Worm (Caenorhabditis elegans): ENCODE measurements around the gene R08C7.8.

The R08C7.8 gene

DNA sequence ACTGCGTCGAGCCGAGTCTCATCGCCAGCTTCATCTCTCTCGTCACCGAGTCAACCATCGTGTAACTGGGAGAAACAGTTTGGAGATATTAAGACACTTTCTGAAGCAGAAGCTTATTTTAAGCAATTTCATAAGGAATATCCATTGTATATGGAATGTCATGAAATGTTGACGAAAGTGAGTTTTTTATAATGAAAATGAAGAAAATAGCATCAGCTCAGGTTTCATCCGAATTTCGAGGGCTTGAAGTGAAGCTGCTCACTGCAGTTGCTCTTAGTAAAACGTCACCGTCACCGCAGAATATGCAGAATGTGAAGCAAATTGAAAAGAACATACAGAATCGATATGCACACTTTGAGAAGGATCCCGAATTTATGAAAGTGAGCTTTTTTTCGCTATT, 21.2 kb downstream of the R08C7.8 start:
- TF ChIP-seq mab-5 (tag; optimal IDR thresholded peaks at IDR 0.05) (no peak), unc-62 (GFP tag; optimal IDR thresholded peaks at IDR 0.05) (no peak), drap-1 (GFP tag; optimal IDR thresholded peaks at IDR 0.05) (no peak), ceh-83 (GFP tag; optimal IDR thresholded peaks at IDR 0.05) (no peak), nhr-76 (tag; optimal IDR thresholded peaks at IDR 0.05) (no peak), ces-1 (GFP tag; optimal IDR thresholded peaks at IDR 0.05) (no peak), nhr-2 (tag; optimal IDR thresholded peaks at IDR 0.05) (no peak), lsy-2 (tag; optimal IDR thresholded peaks at IDR 0.05) (no peak), ham-2 (GFP tag; optimal IDR thresholded peaks at IDR 0.05) (no peak), M03D4.4 (tag; optimal IDR thresholded peaks at IDR 0.05) (no peak), elt-1 (tag; optimal IDR thresholded peaks at IDR 0.05; ENCODE audit: borderline replicate concordance, insufficient read depth) (no peak), pha-4 (tag; optimal IDR thresholded peaks at IDR 0.05) (no peak), nhr-28 (tag; optimal IDR thresholded peaks at IDR 0.05) (no peak), lin-32 (GFP tag; optimal IDR thresholded peaks at IDR 0.05) (no peak), nhr-12 (tag; optimal IDR thresholded peaks at IDR 0.05) (no peak), mls-2 (tag; optimal IDR thresholded peaks at IDR 0.05) (no peak)

DNA sequence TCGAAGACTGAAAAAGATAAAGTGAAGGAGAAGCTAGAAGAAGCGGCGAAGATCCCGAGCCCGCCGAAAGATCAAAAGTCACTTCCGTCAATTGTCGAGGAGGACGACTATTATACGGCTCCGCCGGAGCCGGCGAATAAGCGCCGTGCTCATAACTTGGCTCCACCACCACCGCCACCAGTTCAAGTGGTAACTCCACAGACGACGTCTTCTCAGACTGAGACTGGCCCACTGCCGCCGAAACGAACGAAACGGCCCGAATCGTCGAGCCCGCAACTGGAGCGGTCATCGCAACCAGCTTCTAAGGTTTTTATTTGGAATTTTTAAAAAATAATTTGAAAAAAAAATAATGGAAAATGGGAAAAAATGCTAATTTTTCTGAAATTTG, 22.4 kb downstream of the R08C7.8 start:
- TF ChIP-seq sem-2 (GFP tag; optimal IDR thresholded peaks at IDR 0.05) (peak; percentile 0), mab-5 (tag; optimal IDR thresholded peaks at IDR 0.05) (no peak)

DNA sequence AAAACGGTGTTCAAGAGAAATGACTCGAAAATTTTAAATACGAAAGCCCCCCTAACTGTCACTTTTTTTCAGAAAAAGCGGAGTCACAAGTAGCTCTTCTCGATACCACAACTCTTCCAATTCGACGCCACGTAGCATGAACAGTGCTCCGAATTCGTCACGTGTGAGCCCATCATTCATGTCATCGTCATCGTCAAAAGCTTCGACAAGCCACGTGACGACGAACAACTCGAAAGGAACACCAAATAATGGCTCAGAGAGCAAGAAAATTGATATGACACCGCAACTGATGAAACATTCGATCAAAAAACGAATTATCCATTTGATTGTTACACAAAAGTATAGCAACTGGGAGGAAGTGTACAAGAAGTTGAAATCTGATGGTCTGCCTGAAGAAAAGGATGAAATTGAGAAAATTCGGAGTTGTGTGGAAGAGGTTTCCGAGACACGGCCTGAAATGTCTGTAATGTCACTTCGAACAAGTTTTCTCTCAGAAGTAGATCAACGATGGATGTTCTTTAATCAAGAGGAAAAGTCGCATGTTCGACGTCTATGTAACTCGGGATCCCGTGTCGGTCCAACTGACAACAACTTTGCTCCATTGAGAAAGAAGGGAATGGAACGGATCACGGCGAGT, 22.9 kb downstream of the R08C7.8 start:
- no peak for TF ChIP-seq unc-39 (tag; optimal IDR thresholded peaks at IDR 0.05)
- TF ChIP-seq sem-2 (GFP tag; optimal IDR thresholded peaks at IDR 0.05), result no peak
- no peak for TF ChIP-seq nhr-237 (tag; optimal IDR thresholded peaks at IDR 0.05)
- TF ChIP-seq ceh-43 (GFP tag; optimal IDR thresholded peaks at IDR 0.05), result no peak
- TF ChIP-seq nhr-2 (tag; optimal IDR thresholded peaks at IDR 0.05), result no peak
- TF ChIP-seq tbx-8 (GFP tag; optimal IDR thresholded peaks at IDR 0.05), result no peak
- no peak for TF ChIP-seq blmp-1 (tag; optimal IDR thresholded peaks at IDR 0.05)
- TF ChIP-seq nhr-28 (tag; optimal IDR thresholded peaks at IDR 0.05), result no peak
- no peak for TF ChIP-seq flh-1 (GFP tag; optimal IDR thresholded peaks at IDR 0.05)
- no peak for TF ChIP-seq bed-3 (GFP tag; optimal IDR thresholded peaks at IDR 0.05)
- TF ChIP-seq ceh-39 (tag; optimal IDR thresholded peaks at IDR 0.05), result no peak
- no peak for TF ChIP-seq cnd-1 (tag; optimal IDR thresholded peaks at IDR 0.05)
- TF ChIP-seq lin-32 (GFP tag; optimal IDR thresholded peaks at IDR 0.05), result no peak

DNA sequence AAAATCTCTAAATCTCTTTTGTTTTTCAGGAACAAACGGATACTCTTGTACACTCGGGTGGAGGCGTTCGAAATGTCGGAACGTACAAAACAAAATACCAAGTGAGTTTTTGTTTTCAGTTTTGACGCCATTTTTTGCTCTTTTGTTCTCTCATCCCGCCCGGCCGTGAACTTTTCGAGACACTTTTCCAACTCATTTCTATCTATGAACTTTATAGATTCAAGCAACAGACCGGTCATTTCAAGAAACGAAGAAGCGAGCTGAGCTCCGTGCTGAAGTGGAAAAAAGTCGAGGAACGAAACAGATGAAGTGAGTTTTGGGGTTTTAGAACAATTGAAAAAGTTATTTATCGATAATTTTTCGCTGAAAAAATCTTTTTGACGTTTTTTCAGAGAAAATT, 23.8 kb downstream of the R08C7.8 start:
- TF ChIP-seq ham-2 (GFP tag; optimal IDR thresholded peaks at IDR 0.05), result no peak
- TF ChIP-seq mls-2 (tag; optimal IDR thresholded peaks at IDR 0.05), result no peak
- no peak for TF ChIP-seq ceh-83 (GFP tag; optimal IDR thresholded peaks at IDR 0.05)
- no peak for TF ChIP-seq ces-1 (GFP tag; optimal IDR thresholded peaks at IDR 0.05)
- TF ChIP-seq zip-8 (tag; optimal IDR thresholded peaks at IDR 0.05), result no peak
- no peak for TF ChIP-seq cnd-1 (tag; optimal IDR thresholded peaks at IDR 0.05)
- TF ChIP-seq unc-62 (GFP tag; optimal IDR thresholded peaks at IDR 0.05), result no peak

DNA sequence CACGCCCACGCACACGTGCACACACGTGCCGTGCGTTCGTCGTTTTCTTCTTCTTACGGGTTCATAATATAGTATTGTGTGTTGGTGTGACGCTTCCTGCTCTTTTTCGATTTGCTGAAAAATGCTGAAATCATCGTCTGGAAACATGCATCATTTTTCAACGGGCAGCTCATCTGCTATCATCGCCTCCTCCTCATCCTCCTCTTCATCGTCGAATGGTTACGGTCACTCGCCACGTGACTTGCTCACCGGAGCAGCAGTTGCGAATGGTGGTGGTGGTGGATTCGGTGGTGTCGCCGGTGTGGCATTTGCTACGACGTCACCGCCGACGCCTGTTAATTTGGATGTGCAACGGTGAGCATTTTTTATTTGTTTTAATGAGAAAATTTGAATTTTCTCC, 25.6 kb downstream of the R08C7.8 start:
- TF ChIP-seq drap-1 (GFP tag; optimal IDR thresholded peaks at IDR 0.05) (no peak), ces-1 (GFP tag; optimal IDR thresholded peaks at IDR 0.05) (no peak), unc-120 (tag; optimal IDR thresholded peaks at IDR 0.05; ENCODE audit: poor library complexity, severe bottlenecking) (no peak), unc-62 (GFP tag; optimal IDR thresholded peaks at IDR 0.05) (no peak), pha-4 (tag; optimal IDR thresholded peaks at IDR 0.05) (no peak), nhr-237 (tag; optimal IDR thresholded peaks at IDR 0.05) (no peak), cnd-1 (tag; optimal IDR thresholded peaks at IDR 0.05) (no peak), nhr-12 (tag; optimal IDR thresholded peaks at IDR 0.05) (no peak), snpc-4 (tag; optimal IDR thresholded peaks at IDR 0.05) (no peak), hlh-1 (tag; optimal IDR thresholded peaks at IDR 0.05) (no peak), sptf-1 (tag; optimal IDR thresholded peaks at IDR 0.05) (no peak), nhr-76 (tag; optimal IDR thresholded peaks at IDR 0.05) (no peak), blmp-1 (tag; optimal IDR thresholded peaks at IDR 0.05) (no peak)
